Fruit fly (Drosophila melanogaster) whole organism, embryonic: ENCODE measurements around the gene apolpp.

Experiments
- Atf3 ChIP-seq: fragments of 200-800 bp; sonication (Bioruptor generic); optimal IDR thresholded peaks from 3 replicates; lab custom pipeline; 2016; ENCODE audit warnings: missing biosample characterization, missing genetic modification characterization
- CG10147 ChIP-seq: fragments of 200-800 bp; sonication (Bioruptor generic); optimal IDR thresholded peaks from 2 replicates; lab custom pipeline; 2019; ENCODE audit warnings: missing biosample characterization, mild to moderate bottlenecking, missing genetic modification characterization, moderate library complexity
- CG11504 ChIP-seq: fragments of 200-800 bp; sonication (Bioruptor generic); optimal IDR thresholded peaks from 3 replicates; lab custom pipeline; 2019; ENCODE audit warnings: missing biosample characterization, mild to moderate bottlenecking, missing genetic modification characterization, moderate library complexity
- CG12942 ChIP-seq: fragments of 200-800 bp; sonication (Bioruptor generic); optimal IDR thresholded peaks from 3 replicates; lab custom pipeline; 2016; ENCODE audit warnings: missing biosample characterization, missing genetic modification characterization
- CG13624 ChIP-seq: fragments of 200-800 bp; sonication (Bioruptor generic); optimal IDR thresholded peaks from 2 replicates; lab custom pipeline; 2016; ENCODE audit warnings: missing biosample characterization, missing genetic modification characterization
- CG13894 ChIP-seq: fragments of 200-800 bp; sonication (Bioruptor generic); optimal IDR thresholded peaks from 3 replicates; lab custom pipeline; 2018; ENCODE audit warnings: missing biosample characterization, mild to moderate bottlenecking, missing genetic modification characterization, moderate library complexity
- CG15269 ChIP-seq: fragments of 200-800 bp; sonication (Bioruptor generic); optimal IDR thresholded peaks from 2 replicates; lab custom pipeline; 2018; ENCODE audit warnings: missing biosample characterization, mild to moderate bottlenecking, missing genetic modification characterization, moderate library complexity
- CG15696 ChIP-seq: fragments of 200-800 bp; sonication (Bioruptor generic); optimal IDR thresholded peaks from 2 replicates; lab custom pipeline; 2019; ENCODE audit warnings: missing biosample characterization, mild to moderate bottlenecking, missing genetic modification characterization, moderate library complexity
- CG17802 ChIP-seq: fragments of 200-800 bp; sonication (Bioruptor generic); optimal IDR thresholded peaks from 2 replicates; lab custom pipeline; 2018; ENCODE audit warnings: missing biosample characterization, mild to moderate bottlenecking, missing genetic modification characterization, moderate library complexity
- CG2120 ChIP-seq: fragments of 200-800 bp; sonication (Bioruptor generic); optimal IDR thresholded peaks from 3 replicates; lab custom pipeline; 2016; ENCODE audit warnings: missing biosample characterization, missing genetic modification characterization
- CG30431 ChIP-seq: fragments of 200-800 bp; sonication (Bioruptor generic); optimal IDR thresholded peaks from 2 replicates; lab custom pipeline; 2017; ENCODE audit warnings: missing biosample characterization, missing genetic modification characterization
- CG31388 ChIP-seq: fragments of 200-800 bp; sonication (Bioruptor generic); optimal IDR thresholded peaks from 2 replicates; lab custom pipeline; 2016; ENCODE audit warnings: missing biosample characterization, missing genetic modification characterization
- CG31441 ChIP-seq: fragments of 200-800 bp; sonication (Bioruptor generic); IDR thresholded peaks from 2 replicates; pipeline ENCODE4 v1.3.6; 2022; ENCODE audit warnings: missing biosample characterization, missing genetic modification characterization
- CG43689 ChIP-seq: fragments of 200-800 bp; sonication (Bioruptor generic); IDR thresholded peaks from 2 replicates; pipeline ENCODE4 v1.3.6; 2022; ENCODE audit warnings: missing biosample characterization, missing genetic modification characterization
- CG4404 ChIP-seq: fragments of 200-800 bp; sonication (Bioruptor generic); IDR thresholded peaks from 2 replicates; pipeline ENCODE4 v1.3.6; 2022; ENCODE audit warnings: missing biosample characterization, missing genetic modification characterization
- CG4424 ChIP-seq: fragments of 200-800 bp; sonication (Bioruptor generic); optimal IDR thresholded peaks from 3 replicates; lab custom pipeline; 2016; ENCODE audit warnings: missing biosample characterization, missing genetic modification characterization
- CG4820 ChIP-seq: fragments of 200-800 bp; sonication (Bioruptor generic); optimal IDR thresholded peaks from 3 replicates; lab custom pipeline; 2016; ENCODE audit warnings: missing biosample characterization, missing genetic modification characterization
- CG6175 ChIP-seq: fragments of 200-800 bp; sonication (Bioruptor generic); IDR thresholded peaks from 3 replicates; pipeline ENCODE4 v1.3.6; 2022; ENCODE audit warnings: missing biosample characterization, missing genetic modification characterization
- CG7786 ChIP-seq: fragments of 200-800 bp; sonication (Bioruptor generic); optimal IDR thresholded peaks from 2 replicates; lab custom pipeline; 2016; ENCODE audit warnings: missing biosample characterization, missing genetic modification characterization
- Camta ChIP-seq: fragments of 200-800 bp; sonication (Bioruptor generic); optimal IDR thresholded peaks from 2 replicates; lab custom pipeline; 2016; ENCODE audit warnings: missing biosample characterization, missing genetic modification characterization
- Deaf1 ChIP-seq: fragments of 200-800 bp; optimal IDR thresholded peaks from 3 replicates; lab custom pipeline; 2019; ENCODE audit warnings: missing biosample characterization, mild to moderate bottlenecking, missing genetic modification characterization, moderate library complexity
- Dip3 ChIP-seq: fragments of 200-800 bp; sonication (Bioruptor generic); optimal IDR thresholded peaks from 3 replicates; lab custom pipeline; 2016; ENCODE audit warnings: missing biosample characterization, missing genetic modification characterization
- Doc3 ChIP-seq: fragments of 200-800 bp; sonication (Bioruptor generic); IDR thresholded peaks from 3 replicates; pipeline ENCODE4 v1.3.6; 2022; ENCODE audit warnings: missing biosample characterization, missing genetic modification characterization; ENCODE audit not compliant: partially characterized antibody
- E2f2 ChIP-seq: fragments of 200-800 bp; sonication (Bioruptor generic); IDR thresholded peaks from 2 replicates; pipeline ENCODE4 v1.3.6; 2022; ENCODE audit warnings: missing biosample characterization, missing genetic modification characterization
- HLH4C ChIP-seq: fragments of 200-800 bp; sonication (Bioruptor generic); IDR thresholded peaks from 3 replicates; pipeline ENCODE4 v1.3.6; 2022; ENCODE audit warnings: missing biosample characterization, missing genetic modification characterization; ENCODE audit not compliant: partially characterized antibody
- Hmx ChIP-seq: fragments of 200-800 bp; sonication (Bioruptor generic); optimal IDR thresholded peaks from 2 replicates; lab custom pipeline; 2016; ENCODE audit warnings: missing biosample characterization, missing genetic modification characterization
- Oli ChIP-seq: fragments of 200-800 bp; sonication (Bioruptor generic); optimal IDR thresholded peaks from 2 replicates; lab custom pipeline; 2018; ENCODE audit warnings: missing biosample characterization, mild to moderate bottlenecking, missing genetic modification characterization, moderate library complexity
- Optix ChIP-seq: fragments of 200-800 bp; sonication (Bioruptor generic); IDR thresholded peaks from 3 replicates; pipeline ENCODE4 v1.3.6; 2022; ENCODE audit warnings: missing biosample characterization, missing genetic modification characterization
- Pdp1 ChIP-seq, 2 experiments: fragments of 200-800 bp; sonication (Bioruptor generic); optimal IDR thresholded peaks; 3 replicates each; lab custom pipeline; 2016; ENCODE audit warnings: missing biosample characterization in 2 of 2, missing genetic modification characterization in 2 of 2, mild to moderate bottlenecking in 1 of 2, moderate library complexity in 1 of 2
- Side ChIP-seq: fragments of 200-800 bp; sonication (Bioruptor generic); optimal IDR thresholded peaks from 2 replicates; lab custom pipeline; 2016; ENCODE audit warnings: missing biosample characterization, missing genetic modification characterization
- YL-1 ChIP-seq: fragments of 200-800 bp; sonication (Bioruptor generic); optimal IDR thresholded peaks from 3 replicates; lab custom pipeline; 2017; ENCODE audit warnings: missing biosample characterization, mild to moderate bottlenecking, missing genetic modification characterization
- al ChIP-seq: fragments of 200-800 bp; sonication (Bioruptor generic); IDR thresholded peaks from 2 replicates; pipeline ENCODE4 v1.3.6; 2022; ENCODE audit warnings: missing biosample characterization, missing genetic modification characterization
- btn ChIP-seq: fragments of 200-800 bp; sonication (Bioruptor generic); optimal IDR thresholded peaks from 2 replicates; lab custom pipeline; 2016; ENCODE audit warnings: missing biosample characterization, missing genetic modification characterization
- chif ChIP-seq, 2 experiments: fragments of 200-800 bp; sonication (Bioruptor generic); optimal IDR thresholded peaks; 3 replicates each; lab custom pipeline; 2016; ENCODE audit warnings: missing biosample characterization in 2 of 2, missing genetic modification characterization in 2 of 2
- crp ChIP-seq, 2 experiments: fragments of 200-800 bp; sonication (Bioruptor generic); optimal IDR thresholded peaks; 2 replicates in 1 of 2; 3 replicates in 1 of 2; lab custom pipeline; 2017; ENCODE audit warnings: missing biosample characterization in 2 of 2, missing genetic modification characterization in 2 of 2, mild to moderate bottlenecking in 1 of 2, moderate library complexity in 1 of 2
- eve ChIP-seq, 2 experiments: fragments of >200 bp; optimal IDR thresholded peaks; 2 replicates each; lab custom pipeline; 2017; ENCODE audit warnings: missing biosample characterization in 2 of 2, missing genetic modification characterization in 2 of 2
- fd102C ChIP-seq: fragments of 200-800 bp; sonication (Bioruptor generic); optimal IDR thresholded peaks from 2 replicates; lab custom pipeline; 2018; ENCODE audit warnings: missing biosample characterization, mild to moderate bottlenecking, missing genetic modification characterization, moderate library complexity
- gcm2 ChIP-seq: fragments of 200-800 bp; sonication (Bioruptor generic); optimal IDR thresholded peaks from 2 replicates; lab custom pipeline; 2016; ENCODE audit warnings: missing biosample characterization, missing genetic modification characterization
- gt ChIP-seq: fragments of 200-800 bp; sonication (Bioruptor generic); IDR thresholded peaks from 2 replicates; pipeline ENCODE4 v1.3.6; 2022; ENCODE audit warnings: missing biosample characterization, missing genetic modification characterization
- hth ChIP-seq: fragments of >200 bp; optimal IDR thresholded peaks from 2 replicates; lab custom pipeline; 2017; ENCODE audit warnings: inconsistent platforms
- otp ChIP-seq: fragments of 200-800 bp; sonication (Bioruptor generic); IDR thresholded peaks from 3 replicates; pipeline ENCODE4, ENCODE4 v1.3.6; 2022; ENCODE audit warnings: missing biosample characterization, missing genetic modification characterization
- pb ChIP-seq: fragments of 200-800 bp; sonication (Bioruptor generic); optimal IDR thresholded peaks from 3 replicates; lab custom pipeline; 2016; ENCODE audit warnings: missing biosample characterization, missing genetic modification characterization
- pfk ChIP-seq: fragments of 200-800 bp; sonication (Bioruptor generic); optimal IDR thresholded peaks from 2 replicates; lab custom pipeline; 2018; ENCODE audit warnings: missing biosample characterization, mild to moderate bottlenecking, missing genetic modification characterization, moderate library complexity
- pita ChIP-seq: fragments of 200-800 bp; sonication (Bioruptor generic); optimal IDR thresholded peaks from 2 replicates; lab custom pipeline; 2017; ENCODE audit warnings: missing biosample characterization, mild to moderate bottlenecking, missing genetic modification characterization
- prd ChIP-seq, 3 experiments: fragments of >200 bp in 2 of 3; fragments of 200-800 bp in 1 of 3; sonication (Bioruptor generic) in 1 of 3; optimal IDR thresholded peaks in 2 of 3; IDR thresholded peaks in 1 of 3; 2 replicates in 2 of 3; 3 replicates in 1 of 3; pipeline versions ENCODE4 v1.3.6 to Lab custom; 2017 to 2022; ENCODE audit warnings: missing biosample characterization in 1 of 3, missing genetic modification characterization in 1 of 3
- ranshi ChIP-seq: fragments of 200-800 bp; sonication (Bioruptor generic); IDR thresholded peaks from 2 replicates; pipeline ENCODE4 v1.3.6; 2022; ENCODE audit warnings: missing biosample characterization, missing genetic modification characterization
- seq ChIP-seq: fragments of 200-800 bp; sonication (Bioruptor generic); IDR thresholded peaks from 2 replicates; pipeline ENCODE4 v1.3.6; 2022; ENCODE audit warnings: missing biosample characterization, missing genetic modification characterization
- sob ChIP-seq: fragments of 200-800 bp; sonication (Bioruptor generic); IDR thresholded peaks from 2 replicates; pipeline ENCODE4 v1.3.6; 2022; ENCODE audit warnings: missing biosample characterization, missing genetic modification characterization
- tll ChIP-seq, 2 experiments: fragments of 200-800 bp in 1 of 2; fragments of >200 bp in 1 of 2; sonication (Bioruptor generic) in 1 of 2; optimal IDR thresholded peaks; 2 replicates each; lab custom pipeline; 2017 to 2019; ENCODE audit warnings: missing biosample characterization in 2 of 2, missing genetic modification characterization in 2 of 2, mild to moderate bottlenecking in 1 of 2, moderate library complexity in 1 of 2
- ttk ChIP-seq: fragments of 200-800 bp; sonication (Bioruptor generic); IDR thresholded peaks from 2 replicates; pipeline ENCODE4 v2.1.2; 2022; ENCODE audit warnings: missing biosample characterization, missing genetic modification characterization

apolpp gene

dm6 chr4:1060373-1061094 lies at the start of gene apolpp (continued):
- TF ChIP-seq CG15696 (no peak), YL-1 (GFP tag; lab: Kevin White, UChicago) (peak; percentile 41), Deaf1 (tag; lab: Kevin White, UChicago) (no peak), Hmx (no peak), CG30431 (no peak), btn (GFP tag; lab: Kevin White, UChicago) (no peak), pita (GFP tag; lab: Kevin White, UChicago) (no peak), otp (GFP tag; lab: Robert Waterston, UW) (no peak), crp (GFP tag; optimal IDR thresholded peaks at IDR 0.05; lab: Kevin White, UChicago) (no peak), eve (GFP tag; optimal IDR thresholded peaks at IDR 0.05; lab: Kevin White, UChicago) (peak in 1 of 2 experiments; percentile 2), hth (lab: Kevin White, UChicago) (no peak), Dip3 (GFP tag; lab: Kevin White, UChicago) (peak; percentile 32), Camta (GFP tag; lab: Kevin White, UChicago) (no peak), Doc3 (no peak), CG31388 (no peak), CG4424 (GFP tag; lab: Kevin White, UChicago) (no peak), Oli (tag; lab: Kevin White, UChicago) (no peak), E2f2 (GFP tag; lab: Robert Waterston, UW) (no peak), tll (GFP tag; optimal IDR thresholded peaks at IDR 0.05; lab: Kevin White, UChicago) (no peak), prd (optimal IDR thresholded peaks at IDR 0.05; lab: Kevin White, UChicago) (no peak), prd (GFP tag; IDR thresholded peaks at IDR 0.05; lab: Robert Waterston, UW) (no peak), chif (GFP tag; optimal IDR thresholded peaks at IDR 0.05; lab: Kevin White, UChicago) (no peak), Pdp1 (GFP tag; optimal IDR thresholded peaks at IDR 0.05; lab: Kevin White, UChicago) (no peak), gcm2 (no peak), CG7786 (no peak), CG11504 (tag; lab: Kevin White, UChicago) (peak; percentile 33), CG4404 (GFP tag; lab: Robert Waterston, UW) (no peak), CG13624 (GFP tag; lab: Kevin White, UChicago) (peak; percentile 13), CG4820 (no peak), sob (no peak), CG12942 (GFP tag; lab: Kevin White, UChicago) (no peak), CG13894 (tag; lab: Kevin White, UChicago) (peak; percentile 72), CG31441 (GFP tag; lab: Robert Waterston, UW) (peak; percentile 35; the same call in 1 of the 2 replicates), HLH4C (GFP tag; lab: Robert Waterston, UW) (no peak), al (no peak), CG43689 (GFP tag; lab: Robert Waterston, UW) (no peak), Optix (GFP tag; lab: Robert Waterston, UW) (no peak), ranshi (GFP tag; lab: Robert Waterston, UW) (no peak), ttk (GFP tag; lab: Robert Waterston, UW) (no peak), CG10147 (GFP tag; lab: Kevin White, UChicago) (no peak), pfk (GFP tag; lab: Kevin White, UChicago) (peak; percentile 59), gt (no peak), CG17802 (tag; lab: Kevin White, UChicago) (peak; percentile 97), CG2120 (GFP tag; lab: Kevin White, UChicago) (peak; percentile 36), Side (no peak), seq (GFP tag; lab: Robert Waterston, UW) (no peak), CG15269 (no peak), Atf3 (GFP tag; lab: Kevin White, UChicago) (no peak), fd102C (no peak), pb (GFP tag; lab: Kevin White, UChicago) (no peak), CG6175 (GFP tag; lab: Robert Waterston, UW) (no peak)
